Fruit fly (Drosophila melanogaster) whole organism, pupa: ENCODE data around the gene Prosbeta2.
A peak's percentile ranks its signal among the peaks of the same experiment; 100 is the strongest.

Experiments used
- CG10348 ChIP-seq: fragments of 200-800 bp; sonication (Bioruptor generic); IDR thresholded peaks from 2 replicates; pipeline ENCODE4 v1.3.6; 2022; ENCODE audit warnings: missing biosample characterization, missing genetic modification characterization
- CG12605 ChIP-seq: fragments of 200-800 bp; sonication (Bioruptor generic); IDR thresholded peaks from 2 replicates; pipeline ENCODE4 v1.3.6; 2022; ENCODE audit warnings: missing biosample characterization, missing genetic modification characterization
- CG13204 ChIP-seq: fragments of 200-800 bp; sonication (Bioruptor generic); optimal IDR thresholded peaks from 2 replicates; lab custom pipeline; 2018; ENCODE audit warnings: missing biosample characterization, mild to moderate bottlenecking, missing genetic modification characterization, moderate library complexity
- CG14655 ChIP-seq: fragments of 200-800 bp; sonication (Bioruptor generic); optimal IDR thresholded peaks from 3 replicates; lab custom pipeline; 2017; ENCODE audit warnings: mild to moderate bottlenecking, missing biosample characterization, missing genetic modification reagents, missing genetic modification characterization
- CG15710 ChIP-seq: fragments of 200-800 bp; sonication (Bioruptor generic); optimal IDR thresholded peaks from 2 replicates; lab custom pipeline; 2018; ENCODE audit warnings: missing biosample characterization, mild to moderate bottlenecking, missing genetic modification characterization, moderate library complexity
- CG17806 ChIP-seq: fragments of 200-800 bp; sonication (Bioruptor generic); optimal IDR thresholded peaks from 2 replicates; lab custom pipeline; 2018; ENCODE audit warnings: missing biosample characterization, mild to moderate bottlenecking, missing genetic modification characterization, moderate library complexity
- CG32121 ChIP-seq: fragments of 200-800 bp; sonication (Bioruptor generic); IDR thresholded peaks from 2 replicates; pipeline ENCODE4 v1.3.6; 2022; ENCODE audit warnings: missing biosample characterization, missing genetic modification characterization
- CG34367 ChIP-seq: fragments of 200-800 bp; sonication (Bioruptor generic); optimal IDR thresholded peaks from 2 replicates; lab custom pipeline; 2018; ENCODE audit warnings: missing biosample characterization, mild to moderate bottlenecking, missing genetic modification characterization
- CG4496 ChIP-seq: fragments of 200-800 bp; sonication (Bioruptor generic); IDR thresholded peaks from 3 replicates; pipeline ENCODE4 v1.3.6; 2022; ENCODE audit warnings: missing biosample characterization, missing genetic modification characterization
- CG8159 ChIP-seq: fragments of 200-800 bp; sonication (Bioruptor generic); optimal IDR thresholded peaks from 3 replicates; lab custom pipeline; 2018; ENCODE audit warnings: missing biosample characterization, mild to moderate bottlenecking, missing genetic modification characterization, moderate library complexity
- CG8301 ChIP-seq: fragments of 200-800 bp; sonication (Bioruptor generic); optimal IDR thresholded peaks from 2 replicates; lab custom pipeline; 2018; ENCODE audit warnings: missing biosample characterization, mild to moderate bottlenecking, missing genetic modification characterization
- CG9948 ChIP-seq: fragments of 200-800 bp; sonication (Bioruptor generic); optimal IDR thresholded peaks from 2 replicates; lab custom pipeline; 2018; ENCODE audit warnings: missing biosample characterization, mild to moderate bottlenecking, missing genetic modification characterization, moderate library complexity
- D1 ChIP-seq: fragments of 200-800 bp; sonication (Bioruptor generic); optimal IDR thresholded peaks from 2 replicates; lab custom pipeline; 2018; ENCODE audit warnings: missing biosample characterization, mild to moderate bottlenecking, missing genetic modification characterization, moderate library complexity
- EcR ChIP-seq: fragments of 200-800 bp; sonication (Bioruptor generic); optimal IDR thresholded peaks from 3 replicates; lab custom pipeline; 2019; ENCODE audit warnings: missing biosample characterization, missing genetic modification characterization, mild to moderate bottlenecking, moderate library complexity, missing genetic modification reagents
- Ets98B ChIP-seq: fragments of 200-800 bp; sonication (Bioruptor generic); IDR thresholded peaks from 2 replicates; pipeline ENCODE4 v1.3.6; 2022; ENCODE audit warnings: missing biosample characterization, missing genetic modification characterization
- Pif1A ChIP-seq: fragments of 200-800 bp; sonication (Bioruptor generic); optimal IDR thresholded peaks from 3 replicates; lab custom pipeline; 2016; ENCODE audit warnings: missing biosample characterization, missing genetic modification characterization
- Pif1B ChIP-seq: fragments of 200-800 bp; sonication (Bioruptor generic); optimal IDR thresholded peaks from 3 replicates; lab custom pipeline; 2016; ENCODE audit warnings: missing biosample characterization, missing genetic modification characterization
- Snoo ChIP-seq: fragments of 200-800 bp; sonication (Bioruptor generic); optimal IDR thresholded peaks from 3 replicates; lab custom pipeline; 2017; ENCODE audit warnings: missing biosample characterization, mild to moderate bottlenecking, missing genetic modification characterization, inconsistent platforms
- fd96Ca ChIP-seq: fragments of 200-800 bp; sonication (Bioruptor generic); IDR thresholded peaks from 3 replicates; pipeline ENCODE4 v1.3.6; 2022; ENCODE audit warnings: missing biosample characterization, missing genetic modification characterization
- gl ChIP-seq: fragments of 200-800 bp; sonication (Bioruptor generic); optimal IDR thresholded peaks from 2 replicates; lab custom pipeline; 2018; ENCODE audit warnings: missing biosample characterization, mild to moderate bottlenecking, missing genetic modification characterization
- rn ChIP-seq: fragments of 200-800 bp; sonication (Bioruptor generic); IDR thresholded peaks from 2 replicates; pipeline ENCODE4 v1.3.6; 2022; ENCODE audit warnings: missing biosample characterization, missing genetic modification characterization

Gene Prosbeta2

dm6 chr3L:14999284-15000019 lies at the start of gene Prosbeta2, which contains the start of gene mRpL39:
TSS of gene Prosbeta2 (plus strand) at chr3L:14999951.
TSS of gene mRpL39 (minus strand) at chr3L:14999666.
- no peak for TF ChIP-seq CG13204 (GFP tag; lab: Kevin White, UChicago)
- no peak for TF ChIP-seq CG10348
- peak; percentile 60; the same call in 1 of the 2 replicates for TF ChIP-seq rn (GFP tag; lab: Robert Waterston, UW)
- TF ChIP-seq CG8159 (tag; lab: Kevin White, UChicago) = peak; percentile 72
- peak; percentile 66; the same call in 1 of the 3 replicates for TF ChIP-seq CG4496
- TF ChIP-seq EcR (GFP tag; lab: Kevin White, UChicago) = peak; percentile 24
- TF ChIP-seq fd96Ca (GFP tag; lab: Robert Waterston, UW) = peak; percentile 23; the same call in 1 of the 3 replicates
- TF ChIP-seq CG32121 = peak; percentile 61
- peak; percentile 0 for TF ChIP-seq CG15710 (tag; lab: Kevin White, UChicago)
- no peak for TF ChIP-seq CG9948 (tag; lab: Kevin White, UChicago)
- TF ChIP-seq, all 21 proteins: peak for 7

- no peak for TF ChIP-seq rn (GFP tag; lab: Robert Waterston, UW)
- no peak for TF ChIP-seq Snoo (tag; lab: Kevin White, UChicago)
- TF ChIP-seq CG14655 (GFP tag; lab: Kevin White, UChicago) = no peak
- no peak for TF ChIP-seq CG34367
- TF ChIP-seq CG9948 (tag; lab: Kevin White, UChicago) = no peak
- TF ChIP-seq Pif1A = no peak
- no peak for TF ChIP-seq Pif1B
- no peak for TF ChIP-seq Ets98B (GFP tag; lab: Robert Waterston, UW)
- TF ChIP-seq CG12605 (GFP tag; lab: Robert Waterston, UW) = no peak
- TF ChIP-seq CG8301 (tag; lab: Kevin White, UChicago) = no peak
- no peak for TF ChIP-seq fd96Ca (GFP tag; lab: Robert Waterston, UW)
- TF ChIP-seq CG15710 (tag; lab: Kevin White, UChicago) = no peak
- TF ChIP-seq CG10348 = no peak
- TF ChIP-seq CG8159 (tag; lab: Kevin White, UChicago) = no peak
- TF ChIP-seq CG17806 (tag; lab: Kevin White, UChicago) = no peak
- TF ChIP-seq CG32121 = no peak
Measured at dm6 chr3L:14952858-14953669, 46.7 kb upstream of the Prosbeta2 start.

DNA sequence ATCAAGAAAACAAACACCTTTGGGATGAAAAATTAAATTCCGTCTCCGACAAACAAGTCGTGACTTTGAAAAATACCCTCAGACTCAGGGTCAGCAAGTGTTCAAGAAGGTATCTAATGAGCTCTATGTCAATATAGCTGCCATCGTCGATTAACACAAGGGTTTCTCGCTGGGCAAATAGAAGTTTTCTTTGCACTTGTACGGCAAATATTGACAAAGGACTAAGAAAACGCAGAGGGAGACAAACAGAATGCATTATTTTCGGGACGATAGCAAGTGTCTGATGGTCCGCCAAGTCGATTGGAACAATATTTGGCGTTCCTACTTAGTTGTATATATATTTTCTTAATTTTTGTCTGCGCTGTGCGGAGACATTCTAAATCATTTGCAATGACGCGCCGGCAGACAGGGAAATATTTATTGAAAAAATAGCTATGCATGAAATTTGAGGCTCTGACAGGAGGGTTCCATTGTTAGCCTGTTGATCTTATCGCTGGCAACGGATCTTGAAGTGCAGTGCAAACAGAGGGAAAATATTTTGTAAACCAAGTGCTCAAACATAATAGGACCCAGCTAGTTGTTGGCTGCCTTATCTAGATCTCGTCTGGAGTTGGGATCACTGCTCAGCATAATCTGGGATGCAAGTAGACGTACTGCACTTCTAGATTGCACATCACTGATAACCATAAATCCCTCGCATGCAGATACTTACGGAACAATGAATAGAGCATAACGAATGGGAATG lies 43.3 kb upstream of the Prosbeta2 start:
- no peak for TF ChIP-seq CG4496
- TF ChIP-seq CG34367 = no peak
- no peak for TF ChIP-seq Ets98B (GFP tag; lab: Robert Waterston, UW)

DNA sequence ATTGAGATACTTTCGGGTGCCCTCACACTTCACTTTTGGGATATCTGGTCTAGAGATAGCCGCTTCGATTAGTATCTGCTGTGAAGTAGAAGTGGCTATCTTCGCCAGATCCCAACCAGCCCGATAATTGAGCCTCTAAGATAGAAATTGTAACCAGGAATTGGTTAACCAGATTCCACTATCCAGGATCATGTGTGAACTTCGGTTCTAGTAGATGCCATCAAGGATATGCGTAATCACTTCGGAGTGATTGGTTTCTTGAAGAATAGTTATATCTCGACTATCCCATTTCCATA lies 42.8 kb upstream of the Prosbeta2 start:
- no peak for TF ChIP-seq CG32121
- TF ChIP-seq Pif1A = no peak
- TF ChIP-seq Ets98B (GFP tag; lab: Robert Waterston, UW) = no peak
- no peak for TF ChIP-seq CG8159 (tag; lab: Kevin White, UChicago)
- TF ChIP-seq rn (GFP tag; lab: Robert Waterston, UW) = no peak
- no peak for TF ChIP-seq CG34367
- TF ChIP-seq Pif1B = no peak
- no peak for TF ChIP-seq CG17806 (tag; lab: Kevin White, UChicago)
- TF ChIP-seq CG12605 (GFP tag; lab: Robert Waterston, UW) = no peak
- no peak for TF ChIP-seq D1 (tag; lab: Kevin White, UChicago)
- TF ChIP-seq CG8301 (tag; lab: Kevin White, UChicago) = no peak
- no peak for TF ChIP-seq CG9948 (tag; lab: Kevin White, UChicago)
- TF ChIP-seq CG15710 (tag; lab: Kevin White, UChicago) = no peak
- no peak for TF ChIP-seq fd96Ca (GFP tag; lab: Robert Waterston, UW)
- TF ChIP-seq CG14655 (GFP tag; lab: Kevin White, UChicago) = no peak

DNA sequence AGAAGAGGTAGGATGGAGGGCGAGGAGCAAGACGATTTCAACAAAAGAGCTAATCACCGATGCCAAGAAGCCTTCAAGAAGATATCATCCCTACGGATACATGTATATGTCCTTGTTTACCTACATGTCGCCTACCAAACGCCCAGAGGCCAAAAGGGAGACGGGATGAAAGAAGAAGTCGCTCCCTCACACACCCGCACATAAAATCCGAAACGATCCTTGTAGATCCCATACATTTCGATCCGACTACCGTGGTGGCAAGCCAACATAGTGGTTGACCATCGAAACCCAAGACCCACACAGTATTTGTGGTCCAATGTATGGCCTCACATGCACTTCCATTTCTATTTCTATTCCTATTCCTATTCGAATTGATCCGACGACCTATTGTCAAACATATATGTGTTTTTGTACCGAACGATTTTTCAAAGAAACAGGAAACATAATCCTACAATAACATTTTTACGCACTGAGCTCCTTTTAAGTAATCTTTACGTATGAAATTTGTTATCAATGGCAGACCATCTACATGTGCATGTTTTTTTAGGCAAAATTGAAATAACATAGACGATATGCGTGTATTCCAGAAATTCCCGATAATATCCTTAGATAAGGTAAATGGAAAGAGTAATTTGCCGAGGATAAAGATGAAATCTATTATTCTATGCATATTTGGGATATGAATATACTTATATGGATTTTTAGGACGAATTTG lies 41.0 kb upstream of the Prosbeta2 start:
- TF ChIP-seq CG4496 (no peak), CG8301 (tag; lab: Kevin White, UChicago) (no peak)
- TF ChIP-seq, all 21 proteins: peak for 0

DNA sequence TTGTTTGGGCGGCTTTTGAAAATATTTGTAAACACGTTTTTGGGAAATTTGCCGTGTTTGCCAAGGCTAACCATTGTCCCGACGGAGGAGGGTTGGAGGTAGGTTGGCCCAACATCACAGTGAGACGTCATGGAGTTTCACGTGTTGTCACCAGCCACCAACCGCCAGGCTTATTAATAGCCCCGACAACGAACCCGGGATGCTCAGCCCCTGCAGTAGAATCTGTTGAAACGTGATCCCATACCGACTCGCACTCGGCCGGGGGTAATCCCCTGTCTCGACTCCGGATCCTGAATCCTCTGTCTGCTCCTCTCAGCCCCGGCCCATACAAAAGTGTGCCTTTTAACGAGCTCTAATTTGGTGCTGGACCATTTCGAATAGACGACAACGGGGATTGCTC lies 39.2 kb upstream of the Prosbeta2 start:
- TF ChIP-seq rn (GFP tag; lab: Robert Waterston, UW) (no peak), CG8301 (tag; lab: Kevin White, UChicago) (no peak), gl (tag; lab: Kevin White, UChicago) (no peak), Pif1A (no peak), CG12605 (GFP tag; lab: Robert Waterston, UW) (no peak)
